Worm (Caenorhabditis elegans) whole organism, L1 larva: ENCODE measurements around the gene C24D10.5.
A peak's percentile ranks its signal among the peaks of the same experiment; 100 is the strongest.

Experiments
- C34B4.2 ChIP-seq: sonication (generic microtip); optimal IDR thresholded peaks from 2 replicates; lab custom pipeline; 2017; ENCODE audit warnings: mild to moderate bottlenecking, missing genetic modification characterization, missing compliant biosample characterization
- F16B12.6 ChIP-seq: fragments of 150-350 bp; optimal IDR thresholded peaks from 2 replicates; lab custom pipeline; 2014; ENCODE audit warnings: missing biosample characterization, missing genetic modification characterization
- aly-2 ChIP-seq: fragments of 150-350 bp; optimal IDR thresholded peaks from 2 replicates; lab custom pipeline; 2014; ENCODE audit warnings: missing biosample characterization, missing genetic modification characterization
- blmp-1 ChIP-seq: fragments of 150-350 bp; optimal IDR thresholded peaks from 2 replicates; lab custom pipeline; 2014; ENCODE audit warnings: missing biosample characterization, missing genetic modification characterization
- ceh-63 ChIP-seq: fragments of 200-800 bp; sonication (Bioruptor generic); optimal IDR thresholded peaks from 2 replicates; lab custom pipeline; 2018; ENCODE audit warnings: mild to moderate bottlenecking, missing genetic modification characterization, missing compliant biosample characterization
- ceh-8 ChIP-seq: fragments of 200-800 bp; sonication (Bioruptor generic); optimal IDR thresholded peaks from 2 replicates; lab custom pipeline; 2018; ENCODE audit warnings: mild to moderate bottlenecking, missing genetic modification characterization, moderate library complexity, missing compliant biosample characterization
- ceh-82 ChIP-seq, 3 experiments: fragments of 150-350 bp in 1 of 3; sonication (generic microtip) in 2 of 3; optimal IDR thresholded peaks; 2 replicates each; lab custom pipeline; 2014 to 2017; ENCODE audit warnings: missing biosample characterization in 3 of 3, missing genetic modification characterization in 3 of 3
- ceh-90 ChIP-seq: sonication (generic microtip); optimal IDR thresholded peaks from 2 replicates; lab custom pipeline; 2016; ENCODE audit warnings: missing genetic modification characterization, missing compliant biosample characterization
- ces-1 ChIP-seq: fragments of 150-350 bp; optimal IDR thresholded peaks from 2 replicates; lab custom pipeline; 2014; ENCODE audit warnings: missing biosample characterization, missing genetic modification reagents, missing genetic modification characterization
- dpl-1 ChIP-seq, 3 experiments: fragments of 150-350 bp in 2 of 3; sonication (generic microtip) in 1 of 3; optimal IDR thresholded peaks; 2 replicates each; lab custom pipeline; 2014 to 2017; ENCODE audit warnings: missing biosample characterization in 3 of 3, missing genetic modification characterization in 3 of 3, missing genetic modification reagents in 3 of 3
- dsc-1 ChIP-seq: sonication (generic microtip); optimal IDR thresholded peaks from 2 replicates; lab custom pipeline; 2016; ENCODE audit warnings: mild to moderate bottlenecking, missing genetic modification characterization, missing compliant biosample characterization
- efl-1 ChIP-seq, 4 experiments: fragments of 150-350 bp; optimal IDR thresholded peaks in 3 of 4; peaks in 1 of 4; 1 replicate in 1 of 4; 2 replicates in 3 of 4; lab custom pipeline; 2014; ENCODE audit warnings: missing biosample characterization in 2 of 4, missing genetic modification characterization in 2 of 4, missing genetic modification reagents in 2 of 4
- efl-3 ChIP-seq: fragments of 200-800 bp; sonication (Bioruptor generic); optimal IDR thresholded peaks from 2 replicates; lab custom pipeline; 2018; ENCODE audit warnings: mild to moderate bottlenecking, missing genetic modification characterization, missing compliant biosample characterization
- elt-2 ChIP-seq: sonication (generic microtip); optimal IDR thresholded peaks from 2 replicates; lab custom pipeline; 2016; ENCODE audit warnings: missing genetic modification characterization, mild to moderate bottlenecking, inconsistent platforms, missing compliant biosample characterization, missing genetic modification reagents
- elt-3 ChIP-seq, 6 experiments: fragments of 150-350 bp in 1 of 6; sonication (generic microtip); optimal IDR thresholded peaks; 2 replicates each; lab custom pipeline; 2017 to 2018; ENCODE audit warnings: missing biosample characterization in 6 of 6, missing genetic modification characterization in 6 of 6, inconsistent platforms in 1 of 6
- ets-5 ChIP-seq: fragments of 200-800 bp; sonication (Bioruptor generic); IDR thresholded peaks from 2 replicates; pipeline ENCODE4 v1.3.6; 2022; ENCODE audit warnings: missing genetic modification characterization, missing compliant biosample characterization
- fkh-4 ChIP-seq: sonication (generic microtip); optimal IDR thresholded peaks from 2 replicates; lab custom pipeline; 2016; ENCODE audit warnings: missing compliant biosample characterization, missing genetic modification characterization, borderline replicate concordance
- hlh-17 ChIP-seq: fragments of 200-800 bp; sonication (Bioruptor generic); optimal IDR thresholded peaks from 2 replicates; lab custom pipeline; 2018; ENCODE audit warnings: missing genetic modification characterization, mild to moderate bottlenecking, missing compliant biosample characterization, moderate library complexity, borderline replicate concordance
- hlh-4 ChIP-seq: sonication (generic microtip); optimal IDR thresholded peaks from 2 replicates; lab custom pipeline; 2016; ENCODE audit warnings: mild to moderate bottlenecking, missing genetic modification characterization, missing compliant biosample characterization
- lin-13 ChIP-seq: fragments of 150-350 bp; optimal IDR thresholded peaks from 2 replicates; lab custom pipeline; 2014; ENCODE audit warnings: missing biosample characterization, missing genetic modification reagents, missing genetic modification characterization
- lin-14 ChIP-seq: fragments of 200-800 bp; sonication (Bioruptor generic); optimal IDR thresholded peaks from 2 replicates; lab custom pipeline; 2018; ENCODE audit warnings: mild to moderate bottlenecking, missing genetic modification characterization, moderate library complexity, missing compliant biosample characterization
- lin-15B ChIP-seq: fragments of 150-350 bp; sonication (generic microtip); optimal IDR thresholded peaks from 3 replicates; lab custom pipeline; 2014; ENCODE audit warnings: missing biosample characterization, missing genetic modification characterization
- lin-35 ChIP-seq, 2 experiments: fragments of 150-350 bp; optimal IDR thresholded peaks; 2 replicates each; lab custom pipeline; 2014; ENCODE audit warnings: missing biosample characterization in 2 of 2, missing genetic modification characterization in 2 of 2, missing genetic modification reagents in 2 of 2
- lsy-2 ChIP-seq, 2 experiments: fragments of 150-350 bp; optimal IDR thresholded peaks; 2 replicates each; lab custom pipeline; 2014; ENCODE audit warnings: missing biosample characterization in 2 of 2, missing genetic modification characterization in 2 of 2
- mab-9 ChIP-seq: fragments of 200-800 bp; sonication (Bioruptor generic); IDR thresholded peaks from 2 replicates; pipeline ENCODE4 v1.3.6; 2022; ENCODE audit warnings: missing genetic modification reagents, missing genetic modification characterization, missing compliant biosample characterization
- mdl-1 ChIP-seq, 2 experiments: fragments of 150-350 bp; optimal IDR thresholded peaks; 2 replicates each; lab custom pipeline; 2014 to 2017; ENCODE audit warnings: missing biosample characterization in 2 of 2, missing genetic modification characterization in 2 of 2, inconsistent platforms in 1 of 2
- mep-1 ChIP-seq: fragments of 150-350 bp; optimal IDR thresholded peaks from 2 replicates; lab custom pipeline; 2014; ENCODE audit warnings: missing biosample characterization, missing genetic modification characterization
- nhr-12 ChIP-seq: sonication (generic microtip); optimal IDR thresholded peaks from 2 replicates; lab custom pipeline; 2017; ENCODE audit warnings: missing biosample characterization, missing genetic modification characterization
- nhr-20 ChIP-seq: sonication (generic microtip); optimal IDR thresholded peaks from 2 replicates; lab custom pipeline; 2016; ENCODE audit warnings: mild to moderate bottlenecking, missing genetic modification characterization, missing compliant biosample characterization
- nhr-47 ChIP-seq: sonication (generic microtip); optimal IDR thresholded peaks from 2 replicates; lab custom pipeline; 2016; ENCODE audit warnings: mild to moderate bottlenecking, missing genetic modification characterization, moderate library complexity, missing compliant biosample characterization
- nhr-71 ChIP-seq: sonication (generic microtip); optimal IDR thresholded peaks from 2 replicates; lab custom pipeline; 2016; ENCODE audit warnings: mild to moderate bottlenecking, missing genetic modification characterization, moderate library complexity, missing compliant biosample characterization
- nhr-76 ChIP-seq: sonication (generic microtip); optimal IDR thresholded peaks from 2 replicates; lab custom pipeline; 2017; ENCODE audit warnings: missing biosample characterization, missing genetic modification characterization
- nhr-77 ChIP-seq: fragments of 150-350 bp; optimal IDR thresholded peaks from 2 replicates; lab custom pipeline; 2014; ENCODE audit warnings: missing biosample characterization, missing genetic modification characterization
- nhr-85 ChIP-seq: sonication (generic microtip); peaks from one replicate; lab custom pipeline; 2016; ENCODE audit warnings: missing genetic modification characterization, inconsistent platforms, missing compliant biosample characterization
- nhr-90 ChIP-seq: sonication (generic microtip); optimal IDR thresholded peaks from 2 replicates; lab custom pipeline; 2016; ENCODE audit warnings: mild to moderate bottlenecking, missing genetic modification characterization, missing compliant biosample characterization; ENCODE audit not compliant: poor library complexity
- pag-3 ChIP-seq: sonication (generic microtip); optimal IDR thresholded peaks from 2 replicates; lab custom pipeline; 2017; ENCODE audit warnings: missing genetic modification characterization, mild to moderate bottlenecking, missing compliant biosample characterization, antibody characterized with exemption, borderline replicate concordance; ENCODE audit not compliant: insufficient read depth
- pqm-1 ChIP-seq: sonication (generic microtip); optimal IDR thresholded peaks from 3 replicates; lab custom pipeline; 2017; ENCODE audit warnings: missing biosample characterization, missing genetic modification characterization
- snpc-4 ChIP-seq: fragments of 150-350 bp; optimal IDR thresholded peaks from 2 replicates; lab custom pipeline; 2014; ENCODE audit warnings: missing biosample characterization, missing genetic modification characterization
- snu-23 ChIP-seq: sonication (generic microtip); optimal IDR thresholded peaks from 2 replicates; lab custom pipeline; 2016; ENCODE audit warnings: missing genetic modification characterization, missing compliant biosample characterization
- sox-4 ChIP-seq: sonication (generic microtip); optimal IDR thresholded peaks from 2 replicates; lab custom pipeline; 2016; ENCODE audit warnings: missing genetic modification characterization, missing compliant biosample characterization
- sptf-1 ChIP-seq: fragments of 150-350 bp; optimal IDR thresholded peaks from 2 replicates; lab custom pipeline; 2014; ENCODE audit warnings: missing biosample characterization, missing genetic modification characterization
- sup-37 ChIP-seq: fragments of 200-800 bp; sonication (Bioruptor generic); optimal IDR thresholded peaks from 2 replicates; lab custom pipeline; 2018; ENCODE audit warnings: mild to moderate bottlenecking, missing genetic modification characterization, missing compliant biosample characterization
- tbx-2 ChIP-seq: sonication (generic microtip); optimal IDR thresholded peaks from 2 replicates; lab custom pipeline; 2016; ENCODE audit warnings: missing genetic modification characterization, missing compliant biosample characterization
- tlp-1 ChIP-seq: fragments of 150-350 bp; optimal IDR thresholded peaks from 2 replicates; lab custom pipeline; 2014; ENCODE audit warnings: missing biosample characterization, missing genetic modification characterization
- unc-62 ChIP-seq: fragments of 150-350 bp; optimal IDR thresholded peaks from 2 replicates; lab custom pipeline; 2014; ENCODE audit warnings: missing biosample characterization, missing genetic modification reagents, missing genetic modification characterization
- xbp-1 ChIP-seq: sonication (generic microtip); optimal IDR thresholded peaks from 2 replicates; lab custom pipeline; 2016; ENCODE audit warnings: missing genetic modification characterization, missing compliant biosample characterization
- zip-4 ChIP-seq: fragments of 200-800 bp; sonication (Bioruptor generic); optimal IDR thresholded peaks from 2 replicates; lab custom pipeline; 2018; ENCODE audit warnings: mild to moderate bottlenecking, missing genetic modification characterization, moderate library complexity, missing compliant biosample characterization
- ztf-11 ChIP-seq, 2 experiments: sonication (generic microtip); optimal IDR thresholded peaks; 2 replicates each; lab custom pipeline; 2016 to 2017; ENCODE audit warnings: missing genetic modification characterization in 2 of 2, missing biosample characterization in 1 of 2, missing compliant biosample characterization in 1 of 2

The C24D10.5 gene

DNA sequence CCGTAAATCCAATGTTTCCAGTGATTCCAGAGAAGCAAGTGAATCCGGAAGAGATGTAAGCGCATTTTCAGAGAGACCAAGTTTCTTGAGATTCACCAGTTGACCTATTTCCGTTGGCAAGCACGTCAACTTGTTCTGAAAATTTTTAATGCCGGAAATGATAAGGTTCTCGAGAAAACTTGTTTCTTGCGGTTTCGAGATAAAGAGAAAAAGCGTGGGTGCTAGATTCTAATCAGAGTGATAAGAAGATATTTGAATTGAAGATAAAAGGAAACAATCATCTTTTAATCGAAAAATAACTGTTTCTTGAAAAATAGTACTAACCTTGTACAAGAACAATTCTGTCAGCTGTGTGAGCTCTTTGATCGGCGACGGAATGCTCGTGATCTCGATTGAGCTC lies 18.1 kb upstream of the C24D10.5 start:
- TF ChIP-seq nhr-20 (tag; lab: Kevin White, UChicago) (no peak), blmp-1 (peak; percentile 48), zip-4 (GFP tag; lab: Kevin White, UChicago) (no peak), elt-2 (tag; lab: Kevin White, UChicago) (peak; percentile 12), elt-3 (tag; optimal IDR thresholded peaks at IDR 0.05; lab: Kevin White, UChicago) (peak in 3 of 6 experiments; percentile 51 to 78 (median 65)), lin-14 (GFP tag; lab: Kevin White, UChicago) (peak; percentile 3), tlp-1 (tag; lab: Kevin White, UChicago) (no peak), nhr-77 (tag; lab: Kevin White, UChicago) (no peak), nhr-12 (no peak), lin-13 (GFP tag; lab: Kevin White, UChicago) (no peak), fkh-4 (tag; lab: Kevin White, UChicago) (no peak), ces-1 (GFP tag; lab: Kevin White, UChicago) (no peak)

- TF ChIP-seq sox-4 (tag; lab: Kevin White, UChicago) (no peak), dpl-1 (GFP tag; optimal IDR thresholded peaks at IDR 0.05; lab: Kevin White, UChicago) (peak in 1 of 3 experiments; percentile 20), tbx-2 (tag; lab: Kevin White, UChicago) (no peak), hlh-17 (GFP tag; lab: Kevin White, UChicago) (no peak), hlh-4 (tag; lab: Kevin White, UChicago) (no peak), blmp-1 (peak; percentile 92), pag-3 (peak; percentile 4), mep-1 (peak; percentile 11), lin-14 (GFP tag; lab: Kevin White, UChicago) (peak; percentile 70), ceh-90 (tag; lab: Kevin White, UChicago) (no peak), lin-35 (GFP tag; optimal IDR thresholded peaks at IDR 0.05; lab: Kevin White, UChicago) (peak; percentile 11 to 34), mdl-1 (tag; optimal IDR thresholded peaks at IDR 0.05; lab: Kevin White, UChicago) (no peak), sptf-1 (tag; lab: Kevin White, UChicago) (no peak), nhr-85 (tag; lab: Kevin White, UChicago) (no peak), unc-62 (GFP tag; lab: Kevin White, UChicago) (no peak), efl-1 (optimal IDR thresholded peaks at IDR 0.05; lab: Kevin White, UChicago) (no peak), efl-1 (GFP tag; optimal IDR thresholded peaks at IDR 0.05 in 1 of 2; lab: Kevin White, UChicago) (peak in 1 of 2 experiments; percentile 90), ces-1 (GFP tag; lab: Kevin White, UChicago) (no peak), ceh-82 (tag; optimal IDR thresholded peaks at IDR 0.05; lab: Kevin White, UChicago) (no peak), efl-3 (GFP tag; lab: Kevin White, UChicago) (no peak), elt-3 (tag; optimal IDR thresholded peaks at IDR 0.05; lab: Kevin White, UChicago) (peak in 2 of 6 experiments; percentile 26 to 36), aly-2 (tag; lab: Kevin White, UChicago) (no peak), nhr-20 (tag; lab: Kevin White, UChicago) (no peak), pqm-1 (tag; lab: Kevin White, UChicago) (no peak), nhr-47 (tag; lab: Kevin White, UChicago) (peak; percentile 28), mab-9 (no peak), nhr-71 (peak; percentile 53), ceh-8 (GFP tag; lab: Kevin White, UChicago) (no peak), nhr-76 (tag; lab: Kevin White, UChicago) (no peak), nhr-77 (tag; lab: Kevin White, UChicago) (no peak), lsy-2 (tag; optimal IDR thresholded peaks at IDR 0.05; lab: Kevin White, UChicago) (peak; percentile 15 to 53), xbp-1 (tag; lab: Kevin White, UChicago) (no peak), snu-23 (peak; percentile 31), ets-5 (GFP tag; lab: Robert Waterston, UW) (no peak), sup-37 (no peak), nhr-90 (tag; lab: Kevin White, UChicago) (no peak), snpc-4 (tag; lab: Kevin White, UChicago) (no peak), ceh-63 (GFP tag; lab: Kevin White, UChicago) (no peak), dsc-1 (tag; lab: Kevin White, UChicago) (peak; percentile 33), F16B12.6 (tag; lab: Kevin White, UChicago) (no peak), fkh-4 (tag; lab: Kevin White, UChicago) (no peak), lin-15B (no peak), C34B4.2 (tag; lab: Kevin White, UChicago) (no peak), ztf-11 (tag; optimal IDR thresholded peaks at IDR 0.05; lab: Kevin White, UChicago) (peak in 1 of 2 experiments; percentile 16)
Observed at ce11 chrIV:5133791-5134370, 16.0 kb upstream of the C24D10.5 start.
